Worm (Caenorhabditis elegans): ENCODE measurements around the gene C32D5.12.

- TF ChIP-seq ama-1 (optimal IDR thresholded peaks at IDR 0.05) = no peak
- no peak for TF ChIP-seq nhr-11 (tag; optimal IDR thresholded peaks at IDR 0.05)
- no peak for TF ChIP-seq ceh-82 (tag; optimal IDR thresholded peaks at IDR 0.05)
Measured at ce11 chrII:6403233-6403632, 44.4 kb upstream of the C32D5.12 start, which contains the start of gene T25D10.1.

All from whole organism, L3 larva.